Fruit fly (Drosophila melanogaster) whole organism, pupa: ENCODE results near the gene CG13738.
A peak's percentile ranks its signal among the peaks of the same experiment; 100 is the strongest.

Source experiments
- CG10348 ChIP-seq: fragments of 200-800 bp; sonication (Bioruptor generic); IDR thresholded peaks from 2 replicates; pipeline ENCODE4 v1.3.6; 2022; ENCODE audit warnings: missing biosample characterization, missing genetic modification characterization
- CG12605 ChIP-seq: fragments of 200-800 bp; sonication (Bioruptor generic); IDR thresholded peaks from 2 replicates; pipeline ENCODE4 v1.3.6; 2022; ENCODE audit warnings: missing biosample characterization, missing genetic modification characterization
- CG13204 ChIP-seq: fragments of 200-800 bp; sonication (Bioruptor generic); optimal IDR thresholded peaks from 2 replicates; lab custom pipeline; 2018; ENCODE audit warnings: missing biosample characterization, mild to moderate bottlenecking, missing genetic modification characterization, moderate library complexity
- CG14655 ChIP-seq: fragments of 200-800 bp; sonication (Bioruptor generic); optimal IDR thresholded peaks from 3 replicates; lab custom pipeline; 2017; ENCODE audit warnings: mild to moderate bottlenecking, missing biosample characterization, missing genetic modification reagents, missing genetic modification characterization
- CG15710 ChIP-seq: fragments of 200-800 bp; sonication (Bioruptor generic); optimal IDR thresholded peaks from 2 replicates; lab custom pipeline; 2018; ENCODE audit warnings: missing biosample characterization, mild to moderate bottlenecking, missing genetic modification characterization, moderate library complexity
- CG17806 ChIP-seq: fragments of 200-800 bp; sonication (Bioruptor generic); optimal IDR thresholded peaks from 2 replicates; lab custom pipeline; 2018; ENCODE audit warnings: missing biosample characterization, mild to moderate bottlenecking, missing genetic modification characterization, moderate library complexity
- CG32121 ChIP-seq: fragments of 200-800 bp; sonication (Bioruptor generic); IDR thresholded peaks from 2 replicates; pipeline ENCODE4 v1.3.6; 2022; ENCODE audit warnings: missing biosample characterization, missing genetic modification characterization
- CG34367 ChIP-seq: fragments of 200-800 bp; sonication (Bioruptor generic); optimal IDR thresholded peaks from 2 replicates; lab custom pipeline; 2018; ENCODE audit warnings: missing biosample characterization, mild to moderate bottlenecking, missing genetic modification characterization
- CG4496 ChIP-seq: fragments of 200-800 bp; sonication (Bioruptor generic); IDR thresholded peaks from 3 replicates; pipeline ENCODE4 v1.3.6; 2022; ENCODE audit warnings: missing biosample characterization, missing genetic modification characterization
- CG8159 ChIP-seq: fragments of 200-800 bp; sonication (Bioruptor generic); optimal IDR thresholded peaks from 3 replicates; lab custom pipeline; 2018; ENCODE audit warnings: missing biosample characterization, mild to moderate bottlenecking, missing genetic modification characterization, moderate library complexity
- CG8301 ChIP-seq: fragments of 200-800 bp; sonication (Bioruptor generic); optimal IDR thresholded peaks from 2 replicates; lab custom pipeline; 2018; ENCODE audit warnings: missing biosample characterization, mild to moderate bottlenecking, missing genetic modification characterization
- CG9948 ChIP-seq: fragments of 200-800 bp; sonication (Bioruptor generic); optimal IDR thresholded peaks from 2 replicates; lab custom pipeline; 2018; ENCODE audit warnings: missing biosample characterization, mild to moderate bottlenecking, missing genetic modification characterization, moderate library complexity
- D1 ChIP-seq: fragments of 200-800 bp; sonication (Bioruptor generic); optimal IDR thresholded peaks from 2 replicates; lab custom pipeline; 2018; ENCODE audit warnings: missing biosample characterization, mild to moderate bottlenecking, missing genetic modification characterization, moderate library complexity
- EcR ChIP-seq: fragments of 200-800 bp; sonication (Bioruptor generic); optimal IDR thresholded peaks from 3 replicates; lab custom pipeline; 2019; ENCODE audit warnings: missing biosample characterization, missing genetic modification characterization, mild to moderate bottlenecking, moderate library complexity, missing genetic modification reagents
- Ets98B ChIP-seq: fragments of 200-800 bp; sonication (Bioruptor generic); IDR thresholded peaks from 2 replicates; pipeline ENCODE4 v1.3.6; 2022; ENCODE audit warnings: missing biosample characterization, missing genetic modification characterization
- Pif1A ChIP-seq: fragments of 200-800 bp; sonication (Bioruptor generic); optimal IDR thresholded peaks from 3 replicates; lab custom pipeline; 2016; ENCODE audit warnings: missing biosample characterization, missing genetic modification characterization
- Pif1B ChIP-seq: fragments of 200-800 bp; sonication (Bioruptor generic); optimal IDR thresholded peaks from 3 replicates; lab custom pipeline; 2016; ENCODE audit warnings: missing biosample characterization, missing genetic modification characterization
- Snoo ChIP-seq: fragments of 200-800 bp; sonication (Bioruptor generic); optimal IDR thresholded peaks from 3 replicates; lab custom pipeline; 2017; ENCODE audit warnings: missing biosample characterization, mild to moderate bottlenecking, missing genetic modification characterization, inconsistent platforms
- fd96Ca ChIP-seq: fragments of 200-800 bp; sonication (Bioruptor generic); IDR thresholded peaks from 3 replicates; pipeline ENCODE4 v1.3.6; 2022; ENCODE audit warnings: missing biosample characterization, missing genetic modification characterization
- gl ChIP-seq: fragments of 200-800 bp; sonication (Bioruptor generic); optimal IDR thresholded peaks from 2 replicates; lab custom pipeline; 2018; ENCODE audit warnings: missing biosample characterization, mild to moderate bottlenecking, missing genetic modification characterization
- rn ChIP-seq: fragments of 200-800 bp; sonication (Bioruptor generic); IDR thresholded peaks from 2 replicates; pipeline ENCODE4 v1.3.6; 2022; ENCODE audit warnings: missing biosample characterization, missing genetic modification characterization

The CG13738 gene

dm6 chr3L:13936771-13937170, 36.5 kb downstream of the CG13738 start:
- TF ChIP-seq fd96Ca (GFP tag; lab: Robert Waterston, UW) = peak; percentile 26; the same call in 1 of the 3 replicates
- TF ChIP-seq CG17806 (tag; lab: Kevin White, UChicago) = peak; percentile 6
- peak; percentile 33 for TF ChIP-seq CG32121 (GFP tag; lab: Robert Waterston, UW)
- peak; percentile 45; the same call in 1 of the 3 replicates for TF ChIP-seq CG4496 (GFP tag; lab: Robert Waterston, UW)
- peak; percentile 22 for TF ChIP-seq gl (tag; lab: Kevin White, UChicago)
- no peak for TF ChIP-seq CG34367 (tag; lab: Kevin White, UChicago)
- TF ChIP-seq D1 (tag; lab: Kevin White, UChicago) = no peak
- peak; percentile 70; the same call in 1 of the 2 replicates for TF ChIP-seq CG12605 (GFP tag; lab: Robert Waterston, UW)
- no peak for TF ChIP-seq CG9948 (tag; lab: Kevin White, UChicago)
- peak; percentile 46; the same call in 1 of the 2 replicates for TF ChIP-seq Ets98B (GFP tag; lab: Robert Waterston, UW)
- peak; percentile 20 for TF ChIP-seq CG8159

DNA sequence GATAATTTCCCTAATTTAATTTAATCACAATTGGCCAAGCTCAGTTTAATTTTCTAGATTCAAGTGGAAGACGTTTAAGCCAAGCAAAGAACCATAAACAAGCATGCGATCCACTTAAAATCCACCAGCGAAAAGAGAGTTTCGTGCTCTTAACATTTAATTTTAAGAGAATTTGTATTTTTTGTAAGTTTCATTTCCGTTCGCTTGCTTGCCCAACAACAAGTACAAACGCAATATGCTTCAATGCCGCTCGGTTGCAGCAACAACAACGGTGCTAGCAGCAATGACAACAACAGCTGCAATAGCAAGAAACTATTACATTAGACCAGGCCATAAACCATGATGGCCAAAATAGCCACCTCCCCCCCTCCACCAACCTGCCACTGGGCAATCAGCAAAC, 38.4 kb downstream of the CG13738 start:
- no peak for TF ChIP-seq CG9948 (tag; lab: Kevin White, UChicago)
- 0 out of 2 replicates have a peak, but pooled peaks have one; percentile 33 for TF ChIP-seq CG12605 (GFP tag; lab: Robert Waterston, UW)

- peak; percentile 19 for TF ChIP-seq Snoo
- TF ChIP-seq Ets98B (GFP tag; lab: Robert Waterston, UW) = no peak
- TF ChIP-seq CG15710 (tag; lab: Kevin White, UChicago) = peak; percentile 30
- no peak for TF ChIP-seq CG17806 (tag; lab: Kevin White, UChicago)
- TF ChIP-seq CG12605 (GFP tag; lab: Robert Waterston, UW) = no peak
- no peak for TF ChIP-seq CG8159
- TF ChIP-seq CG13204 (GFP tag; lab: Kevin White, UChicago) = no peak
These were observed 44.3 kb downstream of the CG13738 start, which contains the start of the genes CG8833 and DCTN1-p150 for dm6 chr3L:13928769-13929594. Gene CG8833, minus strand, starts transcription at chr3L:13929000. Gene DCTN1-p150, plus strand, starts transcription at chr3L:13929387.

DNA sequence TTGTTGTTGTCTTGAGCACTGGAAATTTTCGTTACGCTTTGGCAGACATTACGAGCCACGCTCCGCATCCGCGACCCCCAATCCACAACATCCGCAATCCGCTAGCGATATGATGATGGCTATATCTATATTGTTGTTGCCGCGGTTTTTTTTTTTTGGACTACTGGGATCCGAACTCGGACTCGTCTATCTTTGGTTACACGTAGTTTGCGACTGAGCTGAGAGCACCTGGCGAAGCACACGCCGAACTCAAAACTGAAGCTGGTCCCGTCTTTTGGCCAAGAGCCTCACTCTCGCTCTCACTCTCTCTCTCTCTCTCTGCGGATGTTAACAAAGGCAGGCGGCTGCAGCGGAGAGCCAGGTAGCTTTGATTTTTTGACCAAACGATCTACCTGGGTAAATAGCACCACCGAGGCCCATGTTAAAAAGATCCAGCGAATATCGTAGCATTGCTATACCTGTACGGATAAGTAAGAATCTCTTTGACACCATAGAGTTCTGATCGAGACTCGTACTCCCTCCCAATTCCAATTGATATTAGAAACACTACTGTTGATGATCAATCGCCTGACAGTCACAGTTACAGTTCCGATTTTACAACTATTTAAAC, 48.1 kb downstream of the CG13738 start, which contains the start of gene Rgl:
Gene Rgl (minus strand): TSS at position 219 of the 610 bp plus-strand sequence.
- TF ChIP-seq CG32121 (GFP tag; lab: Robert Waterston, UW) (peak; percentile 12; the same call in 1 of the 2 replicates), CG4496 (GFP tag; lab: Robert Waterston, UW) (peak; percentile 58; the same call in 1 of the 3 replicates), Ets98B (GFP tag; lab: Robert Waterston, UW) (peak; percentile 70; the same call in 1 of the 2 replicates), fd96Ca (GFP tag; lab: Robert Waterston, UW) (peak; percentile 57; the same call in 1 of the 3 replicates), Pif1B (GFP tag; lab: Kevin White, UChicago) (peak; percentile 68), CG12605 (GFP tag; lab: Robert Waterston, UW) (peak; percentile 59), EcR (no peak), CG10348 (GFP tag; lab: Robert Waterston, UW) (no peak), CG8159 (peak; percentile 4), CG15710 (tag; lab: Kevin White, UChicago) (no peak)
- TF ChIP-seq, all 21 proteins: peak for 7

DNA sequence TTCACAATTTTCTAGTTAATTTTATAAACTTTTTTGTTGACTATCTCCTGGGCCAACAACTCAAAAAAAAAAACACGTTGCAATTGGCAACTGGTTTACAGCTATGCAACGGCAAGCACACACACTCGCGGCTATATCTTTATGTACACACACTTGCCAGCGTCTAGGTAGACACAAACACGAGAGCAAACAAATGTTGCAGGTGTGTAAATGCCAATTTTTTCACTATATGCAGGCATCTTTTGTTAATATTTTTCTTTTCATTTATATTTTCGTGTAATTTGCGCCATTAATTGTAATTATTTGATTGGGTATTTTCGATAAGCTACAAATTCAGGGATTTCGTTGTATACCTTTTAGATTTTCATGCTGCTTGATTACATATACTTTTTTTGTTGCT, 48.6 kb downstream of the CG13738 start:
- TF ChIP-seq CG8159 = no peak

- TF ChIP-seq gl (tag; lab: Kevin White, UChicago) (no peak), Pif1A (peak; percentile 30), CG10348 (GFP tag; lab: Robert Waterston, UW) (no peak), EcR (no peak), CG12605 (GFP tag; lab: Robert Waterston, UW) (peak; percentile 52), CG32121 (GFP tag; lab: Robert Waterston, UW) (peak; percentile 62), CG14655 (GFP tag; lab: Kevin White, UChicago) (no peak), Pif1B (GFP tag; lab: Kevin White, UChicago) (peak; percentile 22), Ets98B (GFP tag; lab: Robert Waterston, UW) (peak; percentile 42; the same call in 1 of the 2 replicates), CG13204 (GFP tag; lab: Kevin White, UChicago) (no peak), fd96Ca (GFP tag; lab: Robert Waterston, UW) (0 out of 3 replicates have a peak, but pooled peaks have one; percentile 6), CG17806 (tag; lab: Kevin White, UChicago) (peak; percentile 28), CG9948 (tag; lab: Kevin White, UChicago) (peak; percentile 36), Snoo (peak; percentile 10), CG8301 (tag; lab: Kevin White, UChicago) (peak; percentile 13), D1 (tag; lab: Kevin White, UChicago) (no peak), CG8159 (peak; percentile 30), CG4496 (GFP tag; lab: Robert Waterston, UW) (peak; percentile 77), rn (GFP tag; lab: Robert Waterston, UW) (no peak), CG15710 (tag; lab: Kevin White, UChicago) (peak; percentile 19), CG34367 (tag; lab: Kevin White, UChicago) (peak; percentile 12)
These were observed 49.7 kb downstream of the CG13738 start for dm6 chr3L:13923332-13924272.
